Worm (Caenorhabditis elegans): ENCODE data around the gene R11D1.10.

DNA sequence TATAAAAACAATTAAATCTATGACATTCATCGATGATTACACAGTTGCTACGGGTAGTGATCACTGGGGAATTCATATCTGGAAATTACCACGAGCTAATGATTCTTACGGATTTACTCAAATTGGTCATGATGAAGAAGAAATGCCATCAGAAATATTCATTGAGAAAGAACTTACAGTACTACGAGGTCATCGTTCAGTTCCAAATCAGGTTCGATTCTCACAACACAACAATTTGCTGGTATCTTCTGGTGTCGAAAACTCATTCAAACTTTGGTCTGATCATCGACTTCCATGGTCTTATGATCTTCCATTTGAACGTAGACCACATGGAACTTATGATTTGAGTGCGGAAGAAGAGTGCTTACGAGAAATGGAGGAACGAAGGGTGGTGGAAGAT, 22.8 kb upstream of the R11D1.10 start:
- TF ChIP-seq skn-1 (tag; optimal IDR thresholded peaks at IDR 0.05) (no peak), unc-39 (tag; optimal IDR thresholded peaks at IDR 0.05) (no peak), mdl-1 (tag; optimal IDR thresholded peaks at IDR 0.05) (no peak), snpc-4 (tag; optimal IDR thresholded peaks at IDR 0.05) (no peak), nhr-237 (tag; optimal IDR thresholded peaks at IDR 0.05) (no peak), jun-1 (tag; optimal IDR thresholded peaks at IDR 0.05) (no peak)
